Worm (Caenorhabditis elegans) whole organism, young adult: Measurements from ENCODE around the gene sulp-5.
A peak's percentile ranks its signal among the peaks of the same experiment; 100 is the strongest.

Source experiments
- B0035.1 ChIP-seq: sonication (generic microtip); optimal IDR thresholded peaks from 2 replicates; lab custom pipeline; 2016; ENCODE audit warnings: missing genetic modification characterization, mild to moderate bottlenecking, missing compliant biosample characterization, missing genotype, missing genetic modification reagents
- B0261.1 ChIP-seq: sonication (generic microtip); optimal IDR thresholded peaks from 2 replicates; lab custom pipeline; 2016; ENCODE audit warnings: mild to moderate bottlenecking, missing genetic modification characterization, moderate library complexity, missing compliant biosample characterization
- B0336.3 ChIP-seq: fragments of 200-800 bp; sonication (Bioruptor generic); IDR thresholded peaks from 2 replicates; pipeline ENCODE4 v1.3.6; 2022; ENCODE audit warnings: missing genetic modification characterization, missing compliant biosample characterization
- C06A6.2 ChIP-seq: fragments of 200-800 bp; sonication (Bioruptor generic); conservative IDR thresholded peaks from 2 replicates; pipeline ENCODE4 v1.3.6; 2022; ENCODE audit warnings: missing genetic modification characterization, missing compliant biosample characterization
- C17E4.6 ChIP-seq: fragments of 200-800 bp; sonication (Bioruptor generic); IDR thresholded peaks from 2 replicates; pipeline ENCODE4 v1.3.6; 2022; ENCODE audit warnings: missing genetic modification reagents, missing genetic modification characterization, missing compliant biosample characterization
- F10E7.11 ChIP-seq: sonication (generic microtip); optimal IDR thresholded peaks from 2 replicates; lab custom pipeline; 2017; ENCODE audit warnings: mild to moderate bottlenecking, missing genetic modification characterization, moderate library complexity, missing compliant biosample characterization
- F22D6.2 ChIP-seq: sonication (generic microtip); optimal IDR thresholded peaks from 2 replicates; lab custom pipeline; 2016; ENCODE audit warnings: mild to moderate bottlenecking, missing genetic modification characterization, missing compliant biosample characterization
- F37B4.10 ChIP-seq: fragments of 200-800 bp; sonication (Bioruptor generic); IDR thresholded peaks from 2 replicates; pipeline ENCODE4 v1.3.6; 2022; ENCODE audit warnings: missing genetic modification characterization, missing compliant biosample characterization
- F39B2.1 ChIP-seq: fragments of 200-800 bp; sonication (Bioruptor generic); IDR thresholded peaks from 2 replicates; pipeline ENCODE4 v1.3.6; 2022; ENCODE audit warnings: missing genetic modification reagents, missing genetic modification characterization, missing compliant biosample characterization
- F49E8.2 ChIP-seq: sonication (generic microtip); optimal IDR thresholded peaks from 3 replicates; lab custom pipeline; 2017; ENCODE audit warnings: missing genetic modification characterization, mild to moderate bottlenecking, missing compliant biosample characterization, antibody characterized with exemption, moderate library complexity; ENCODE audit not compliant: insufficient read depth
- F55B11.4 ChIP-seq: sonication (generic microtip); optimal IDR thresholded peaks from 2 replicates; lab custom pipeline; 2016; ENCODE audit warnings: missing compliant biosample characterization, missing genetic modification characterization, borderline replicate concordance; ENCODE audit not compliant: insufficient read depth
- K11D2.4 ChIP-seq: fragments of 200-800 bp; sonication (Bioruptor generic); IDR thresholded peaks from 2 replicates; pipeline ENCODE4 v1.3.6; 2022; ENCODE audit warnings: missing genetic modification reagents, missing genetic modification characterization, missing compliant biosample characterization
- K12H6.12 ChIP-seq: fragments of 200-800 bp; sonication (Bioruptor generic); optimal IDR thresholded peaks from 2 replicates; lab custom pipeline; 2018; ENCODE audit warnings: mild to moderate bottlenecking, missing genetic modification characterization, missing compliant biosample characterization
- T26A5.8 ChIP-seq: sonication (generic microtip); optimal IDR thresholded peaks from 2 replicates; lab custom pipeline; 2016; ENCODE audit warnings: missing genetic modification characterization, missing compliant biosample characterization
- Y56A3A.18 ChIP-seq: fragments of 200-800 bp; sonication (Bioruptor generic); IDR thresholded peaks from 2 replicates; pipeline ENCODE4 v1.3.6; 2022; ENCODE audit warnings: missing genetic modification reagents, missing genetic modification characterization, missing compliant biosample characterization
- ZK185.1 ChIP-seq: sonication (generic microtip); optimal IDR thresholded peaks from 2 replicates; lab custom pipeline; 2016; ENCODE audit warnings: mild to moderate bottlenecking, missing genetic modification characterization, missing compliant biosample characterization; ENCODE audit not compliant: poor library complexity, severe bottlenecking
- aptf-3 ChIP-seq: fragments of 200-800 bp; sonication (Bioruptor generic); IDR thresholded peaks from 2 replicates; pipeline ENCODE4 v1.3.6; 2022; ENCODE audit warnings: missing genetic modification characterization, missing compliant biosample characterization
- athp-1 ChIP-seq: sonication (generic microtip); optimal IDR thresholded peaks from 2 replicates; lab custom pipeline; 2017; ENCODE audit warnings: mild to moderate bottlenecking, missing genetic modification characterization, missing compliant biosample characterization
- cebp-1 ChIP-seq, 2 experiments: fragments of 200-800 bp in 1 of 2; sonication (Bioruptor generic) in 1 of 2; sonication (generic microtip) in 1 of 2; IDR thresholded peaks in 1 of 2; optimal IDR thresholded peaks in 1 of 2; 2 replicates each; pipeline versions ENCODE4 v1.3.6 to Lab custom; 2017 to 2022; ENCODE audit warnings: missing compliant biosample characterization in 2 of 2, missing genetic modification characterization in 2 of 2, mild to moderate bottlenecking in 1 of 2, missing genetic modification reagents in 1 of 2, moderate library complexity in 1 of 2
- ceh-100 ChIP-seq: fragments of 200-800 bp; sonication (Bioruptor generic); IDR thresholded peaks from 2 replicates; pipeline ENCODE4 v1.3.6; 2022; ENCODE audit warnings: missing genetic modification reagents, missing genetic modification characterization, missing compliant biosample characterization
- ceh-27 ChIP-seq: fragments of 200-800 bp; sonication (Bioruptor generic); optimal IDR thresholded peaks from 2 replicates; lab custom pipeline; 2018; ENCODE audit warnings: mild to moderate bottlenecking, missing genetic modification characterization, moderate library complexity, missing compliant biosample characterization
- ceh-58 ChIP-seq: fragments of 200-800 bp; sonication (Bioruptor generic); IDR thresholded peaks from 2 replicates; pipeline ENCODE4 v1.3.6; 2022; ENCODE audit warnings: missing genetic modification characterization, missing compliant biosample characterization
- dpff-1 ChIP-seq: sonication (generic microtip); optimal IDR thresholded peaks from 2 replicates; lab custom pipeline; 2017; ENCODE audit warnings: mild to moderate bottlenecking, missing genetic modification characterization, missing compliant biosample characterization
- egl-44 ChIP-seq: fragments of 200-800 bp; sonication (Bioruptor generic); IDR thresholded peaks from 2 replicates; pipeline ENCODE4 v1.3.6; 2022; ENCODE audit warnings: missing genetic modification reagents, missing genetic modification characterization, missing compliant biosample characterization
- him-1 ChIP-seq: sonication (generic microtip); optimal IDR thresholded peaks from 2 replicates; lab custom pipeline; 2016; ENCODE audit warnings: missing genotype, missing genetic modification reagents, missing genetic modification characterization, missing compliant biosample characterization
- hlh-12 ChIP-seq: sonication (generic microtip); optimal IDR thresholded peaks from 2 replicates; lab custom pipeline; 2016; ENCODE audit warnings: missing genetic modification characterization, missing compliant biosample characterization
- hmg-1.2 ChIP-seq: fragments of 200-800 bp; sonication (Bioruptor generic); IDR thresholded peaks from 2 replicates; pipeline ENCODE4 v1.3.6; 2022; ENCODE audit warnings: missing genetic modification reagents, missing genetic modification characterization, missing compliant biosample characterization
- hrde-1 ChIP-seq: sonication (generic microtip); optimal IDR thresholded peaks from 2 replicates; lab custom pipeline; 2016; ENCODE audit warnings: missing genetic modification characterization, mild to moderate bottlenecking, missing compliant biosample characterization, moderate library complexity, missing genotype, missing genetic modification reagents, borderline replicate concordance
- let-607 ChIP-seq, 2 experiments: fragments of 200-800 bp in 1 of 2; sonication (Bioruptor generic) in 1 of 2; sonication (generic microtip) in 1 of 2; optimal IDR thresholded peaks; 2 replicates each; lab custom pipeline; 2016 to 2018; ENCODE audit warnings: mild to moderate bottlenecking in 2 of 2, missing compliant biosample characterization in 2 of 2, missing genetic modification characterization in 2 of 2, moderate library complexity in 2 of 2, missing genotype in 1 of 2
- lin-26 ChIP-seq: fragments of 200-800 bp; sonication (Bioruptor generic); IDR thresholded peaks from 2 replicates; pipeline ENCODE4 v1.3.6; 2022; ENCODE audit warnings: missing genetic modification reagents, missing genetic modification characterization, missing compliant biosample characterization
- lin-54 ChIP-seq: fragments of 200-800 bp; sonication (Bioruptor generic); optimal IDR thresholded peaks from 2 replicates; lab custom pipeline; 2018; ENCODE audit warnings: mild to moderate bottlenecking, missing genetic modification characterization, missing compliant biosample characterization
- lir-1 ChIP-seq: fragments of 200-800 bp; sonication (Bioruptor generic); conservative IDR thresholded peaks from 2 replicates; pipeline ENCODE4 v1.3.6; 2022; ENCODE audit warnings: missing genetic modification reagents, missing genetic modification characterization, missing compliant biosample characterization
- madf-8 ChIP-seq: fragments of 200-800 bp; sonication (Bioruptor generic); conservative IDR thresholded peaks from 2 replicates; pipeline ENCODE4 v1.3.6; 2022; ENCODE audit warnings: missing genetic modification reagents, missing genetic modification characterization, missing compliant biosample characterization
- nhr-120 ChIP-seq: fragments of 200-800 bp; sonication (Bioruptor generic); IDR thresholded peaks from 2 replicates; pipeline ENCODE4 v1.3.6; 2022; ENCODE audit warnings: missing genetic modification characterization, missing compliant biosample characterization
- nhr-27 ChIP-seq: fragments of 200-800 bp; sonication (Bioruptor generic); optimal IDR thresholded peaks from 2 replicates; lab custom pipeline; 2018; ENCODE audit warnings: mild to moderate bottlenecking, missing genetic modification characterization, moderate library complexity, missing compliant biosample characterization
- nhr-80 ChIP-seq: sonication (generic microtip); optimal IDR thresholded peaks from 2 replicates; lab custom pipeline; 2016; ENCODE audit warnings: missing genetic modification characterization, missing compliant biosample characterization
- pbrm-1 ChIP-seq: fragments of 200-800 bp; sonication (Bioruptor generic); IDR thresholded peaks from 2 replicates; pipeline ENCODE4 v1.3.6; 2022; ENCODE audit warnings: missing genetic modification reagents, missing genetic modification characterization, missing compliant biosample characterization
- rec-8 ChIP-seq, 2 experiments: sonication (generic microtip); optimal IDR thresholded peaks; 2 replicates each; lab custom pipeline; 2016; ENCODE audit warnings: mild to moderate bottlenecking in 2 of 2, missing genetic modification characterization in 2 of 2, missing genetic modification reagents in 2 of 2, missing genotype in 2 of 2, missing biosample characterization in 1 of 2, missing compliant biosample characterization in 1 of 2, moderate library complexity in 1 of 2
- repo-1 ChIP-seq: sonication (generic microtip); optimal IDR thresholded peaks from 2 replicates; lab custom pipeline; 2017; ENCODE audit warnings: mild to moderate bottlenecking, missing genetic modification characterization, missing compliant biosample characterization
- rpc-1 ChIP-seq, 2 experiments: fragments of 150-350 bp in 1 of 2; sonication (generic microtip) in 1 of 2; optimal IDR thresholded peaks; 2 replicates each; lab custom pipeline; 2014 to 2018; ENCODE audit warnings: missing biosample characterization in 1 of 2, missing genetic modification characterization in 1 of 2, missing genetic modification reagents in 1 of 2, missing genotype in 1 of 2
- sdz-38 ChIP-seq: sonication (generic microtip); optimal IDR thresholded peaks from 2 replicates; lab custom pipeline; 2016; ENCODE audit warnings: missing genotype, missing genetic modification characterization, missing compliant biosample characterization
- sea-2 ChIP-seq: fragments of 200-800 bp; sonication (Bioruptor generic); IDR thresholded peaks from 2 replicates; pipeline ENCODE4 v1.3.6; 2022; ENCODE audit warnings: missing genetic modification characterization, missing compliant biosample characterization
- snpc-3.4 ChIP-seq: sonication (generic microtip); optimal IDR thresholded peaks from 2 replicates; lab custom pipeline; 2017; ENCODE audit warnings: missing genetic modification characterization, mild to moderate bottlenecking, missing compliant biosample characterization, antibody characterized with exemption, moderate library complexity, missing genotype, missing genetic modification reagents
- sptf-2 ChIP-seq: fragments of 200-800 bp; sonication (Bioruptor generic); optimal IDR thresholded peaks from 2 replicates; lab custom pipeline; 2018; ENCODE audit warnings: mild to moderate bottlenecking, missing genetic modification characterization, missing compliant biosample characterization
- tbp1 ChIP-seq: fragments of 200-800 bp; sonication (Bioruptor generic); optimal IDR thresholded peaks from 2 replicates; lab custom pipeline; 2018; ENCODE audit warnings: mild to moderate bottlenecking, missing genetic modification characterization, missing compliant biosample characterization
- tlf-1 ChIP-seq: fragments of 200-800 bp; sonication (Bioruptor generic); optimal IDR thresholded peaks from 2 replicates; lab custom pipeline; 2018; ENCODE audit warnings: mild to moderate bottlenecking, missing genetic modification characterization, missing compliant biosample characterization
- ztf-3 ChIP-seq: fragments of 200-800 bp; sonication (Bioruptor generic); optimal IDR thresholded peaks from 2 replicates; lab custom pipeline; 2018; ENCODE audit warnings: mild to moderate bottlenecking, missing genetic modification characterization, missing compliant biosample characterization

The sulp-5 gene

ce11 chrV:11896322-11896898 lies 16.6 kb downstream of the sulp-5 start (continued):
- TF ChIP-seq hmg-1.2 (GFP tag; lab: Robert Waterston, UW) (peak; percentile 40), pbrm-1 (GFP tag; lab: Robert Waterston, UW) (no peak), F55B11.4 (tag; lab: Kevin White, UChicago) (no peak), athp-1 (no peak), nhr-80 (tag; lab: Kevin White, UChicago) (peak; percentile 62), tbp1 (GFP tag; lab: Kevin White, UChicago) (no peak), rec-8 (tag; optimal IDR thresholded peaks at IDR 0.05; lab: Kevin White, UChicago) (no peak), ztf-3 (no peak), T26A5.8 (tag; lab: Kevin White, UChicago) (no peak), ceh-58 (GFP tag; lab: Robert Waterston, UW) (no peak), him-1 (no peak), let-607 (tag; optimal IDR thresholded peaks at IDR 0.05; lab: Kevin White, UChicago) (no peak), ceh-27 (GFP tag; lab: Kevin White, UChicago) (peak; percentile 9), nhr-27 (tag; lab: Kevin White, UChicago) (no peak), C17E4.6 (GFP tag; lab: Robert Waterston, UW) (no peak), snpc-3.4 (tag; lab: Kevin White, UChicago) (peak; percentile 36), ZK185.1 (tag; lab: Kevin White, UChicago) (no peak), B0336.3 (peak; percentile 43; the same call in 1 of the 2 replicates), F22D6.2 (no peak), madf-8 (GFP tag; lab: Robert Waterston, UW) (peak; percentile 76), tlf-1 (GFP tag; lab: Kevin White, UChicago) (no peak), hlh-12 (tag; lab: Kevin White, UChicago) (no peak), lin-54 (peak; percentile 64), C06A6.2 (GFP tag; lab: Robert Waterston, UW) (no peak), rpc-1 (optimal IDR thresholded peaks at IDR 0.05; lab: Kevin White, UChicago) (no peak), rpc-1 (tag; optimal IDR thresholded peaks at IDR 0.05; lab: Kevin White, UChicago) (no peak), B0035.1 (no peak), lir-1 (GFP tag; lab: Robert Waterston, UW) (no peak), F10E7.11 (tag; lab: Kevin White, UChicago) (no peak), hrde-1 (tag; lab: Kevin White, UChicago) (no peak), ceh-100 (GFP tag; lab: Robert Waterston, UW) (no peak), lin-26 (no peak), K11D2.4 (GFP tag; lab: Robert Waterston, UW) (no peak), sea-2 (no peak), nhr-120 (GFP tag; lab: Robert Waterston, UW) (no peak), egl-44 (no peak), sdz-38 (tag; lab: Kevin White, UChicago) (no peak), F37B4.10 (GFP tag; lab: Robert Waterston, UW) (no peak), dpff-1 (no peak), aptf-3 (no peak), F39B2.1 (GFP tag; lab: Robert Waterston, UW) (no peak), B0261.1 (no peak), F49E8.2 (tag; lab: Kevin White, UChicago) (no peak), repo-1 (tag; lab: Kevin White, UChicago) (no peak), Y56A3A.18 (no peak), sptf-2 (no peak), cebp-1 (GFP tag; IDR thresholded peaks at IDR 0.05; lab: Robert Waterston, UW) (no peak), cebp-1 (tag; optimal IDR thresholded peaks at IDR 0.05; lab: Kevin White, UChicago) (peak; percentile 45), K12H6.12 (tag; lab: Kevin White, UChicago) (no peak)
